Worm (Caenorhabditis elegans): ENCODE data around the gene srsx-17.

Gene srsx-17

ce11 chrV:5973713-5974112 is 46.3 kb downstream of the srsx-17 start:
- TF ChIP-seq ceh-2 (tag; optimal IDR thresholded peaks at IDR 0.05) (no peak), unc-42 (tag; optimal IDR thresholded peaks at IDR 0.05) (no peak)

ce11 chrV:5975724-5976123 is 48.3 kb downstream of the srsx-17 start, which contains the start of gene acy-2:
TSS of gene acy-2 (plus strand) at chrV:5976024.
- no peak for TF ChIP-seq unc-55 (GFP tag; optimal IDR thresholded peaks at IDR 0.05)
- no peak for TF ChIP-seq C38D4.7 (GFP tag; optimal IDR thresholded peaks at IDR 0.05)
- TF ChIP-seq hlh-13 (GFP tag; optimal IDR thresholded peaks at IDR 0.05), result no peak
- no peak for TF ChIP-seq ceh-30 (tag; optimal IDR thresholded peaks at IDR 0.05)
- TF ChIP-seq lin-11 (tag; optimal IDR thresholded peaks at IDR 0.05), result no peak
- TF ChIP-seq nhr-11 (tag; optimal IDR thresholded peaks at IDR 0.05), result no peak
- TF ChIP-seq ceh-2 (tag; optimal IDR thresholded peaks at IDR 0.05), result no peak
- TF ChIP-seq ama-1 (optimal IDR thresholded peaks at IDR 0.05), result no peak
